Worm (Caenorhabditis elegans) whole organism, young adult: ENCODE data around the gene Y4C6B.7.

Source experiments
- B0261.1 ChIP-seq: sonication (generic microtip); optimal IDR thresholded peaks from 2 replicates; lab custom pipeline; 2016; ENCODE audit warnings: mild to moderate bottlenecking, missing genetic modification characterization, moderate library complexity, missing compliant biosample characterization
- F49E8.2 ChIP-seq: sonication (generic microtip); optimal IDR thresholded peaks from 3 replicates; lab custom pipeline; 2017; ENCODE audit warnings: missing genetic modification characterization, mild to moderate bottlenecking, missing compliant biosample characterization, antibody characterized with exemption, moderate library complexity; ENCODE audit not compliant: insufficient read depth
- T26A5.8 ChIP-seq: sonication (generic microtip); optimal IDR thresholded peaks from 2 replicates; lab custom pipeline; 2016; ENCODE audit warnings: missing genetic modification characterization, missing compliant biosample characterization
- attf-5 ChIP-seq: fragments of 200-800 bp; sonication (Bioruptor generic); optimal IDR thresholded peaks from 2 replicates; lab custom pipeline; 2018; ENCODE audit warnings: mild to moderate bottlenecking, missing genetic modification characterization, missing compliant biosample characterization
- ccch-3 ChIP-seq: fragments of 200-800 bp; sonication (Bioruptor generic); optimal IDR thresholded peaks from 2 replicates; lab custom pipeline; 2018; ENCODE audit warnings: mild to moderate bottlenecking, missing genetic modification characterization, missing compliant biosample characterization
- dpl-1 ChIP-seq: fragments of 150-350 bp; optimal IDR thresholded peaks from 2 replicates; lab custom pipeline; 2014; ENCODE audit warnings: missing biosample characterization, missing genetic modification reagents, missing genetic modification characterization
- him-1 ChIP-seq: sonication (generic microtip); optimal IDR thresholded peaks from 2 replicates; lab custom pipeline; 2016; ENCODE audit warnings: missing genotype, missing genetic modification reagents, missing genetic modification characterization, missing compliant biosample characterization
- hmg-20 ChIP-seq: fragments of 200-800 bp; sonication (Bioruptor generic); IDR thresholded peaks from 2 replicates; pipeline ENCODE4 v1.3.6; 2022; ENCODE audit warnings: missing genetic modification reagents, missing genetic modification characterization, missing compliant biosample characterization
- pha-4 ChIP-seq: fragments of 150-350 bp; sonication (generic microtip); optimal IDR thresholded peaks from 2 replicates; lab custom pipeline; 2014; ENCODE audit warnings: missing biosample characterization, missing genetic modification reagents, missing genetic modification characterization
- snpc-4 ChIP-seq, 5 experiments: fragments of 150-350 bp in 1 of 5; sonication (generic microtip) in 4 of 5; optimal IDR thresholded peaks; 2 replicates each; lab custom pipeline; 2014 to 2018; ENCODE audit warnings: missing genetic modification characterization in 5 of 5, missing biosample characterization in 3 of 5, antibody characterized with exemption in 2 of 5, mild to moderate bottlenecking in 2 of 5, missing compliant biosample characterization in 2 of 5, missing genotype in 2 of 5, moderate library complexity in 2 of 5, missing genetic modification reagents in 1 of 5
- unc-130 ChIP-seq: sonication (generic microtip); optimal IDR thresholded peaks from 2 replicates; lab custom pipeline; 2016; ENCODE audit warnings: missing genetic modification reagents, missing genetic modification characterization, missing compliant biosample characterization
- ztf-6 ChIP-seq: fragments of 200-800 bp; sonication (Bioruptor generic); IDR thresholded peaks from 2 replicates; pipeline ENCODE4 v1.3.6; 2022; ENCODE audit warnings: missing genetic modification reagents, missing genetic modification characterization, missing compliant biosample characterization

- TF ChIP-seq dpl-1 (GFP tag; lab: Kevin White, UChicago), result no peak
- TF ChIP-seq snpc-4 (GFP tag; optimal IDR thresholded peaks at IDR 0.05; lab: Kevin White, UChicago), result no peak
- peak in 1 of 4 experiments; percentile 45 for TF ChIP-seq snpc-4 (tag; optimal IDR thresholded peaks at IDR 0.05; lab: Kevin White, UChicago)
- no peak for TF ChIP-seq T26A5.8 (tag; lab: Kevin White, UChicago)
- no peak for TF ChIP-seq him-1 (tag; lab: Kevin White, UChicago)
- no peak for TF ChIP-seq B0261.1 (tag; lab: Kevin White, UChicago)
- TF ChIP-seq ztf-6 (GFP tag; lab: Robert Waterston, UW), result no peak
- TF ChIP-seq unc-130 (GFP tag; lab: Kevin White, UChicago), result no peak
- no peak for TF ChIP-seq hmg-20 (GFP tag; lab: Robert Waterston, UW)
- no peak for TF ChIP-seq ccch-3
- no peak for TF ChIP-seq pha-4
- TF ChIP-seq attf-5 (GFP tag; lab: Kevin White, UChicago), result no peak
- no peak for TF ChIP-seq F49E8.2
Observed at ce11 chrIV:5393566-5393965, 40.3 kb upstream of the Y4C6B.7 start.
